Fruit fly (Drosophila melanogaster): ENCODE results near the gene Tig.
A peak's percentile ranks its signal among the peaks of the same experiment; 100 is the strongest.

- TF ChIP-seq pdm3 (GFP tag; optimal IDR thresholded peaks at IDR 0.05): no peak
- no peak for TF ChIP-seq Hr4 (GFP tag; optimal IDR thresholded peaks at IDR 0.05)
- TF ChIP-seq CG11762 (GFP tag; optimal IDR thresholded peaks at IDR 0.05; ENCODE audit: insufficient read depth): no peak
- no peak for TF ChIP-seq dsx (GFP tag; optimal IDR thresholded peaks at IDR 0.05; ENCODE audit: poor library complexity, severe bottlenecking)
- peak; percentile 0 for TF ChIP-seq Hr39 (GFP tag; optimal IDR thresholded peaks at IDR 0.05)
- TF ChIP-seq Sox14 (GFP tag; optimal IDR thresholded peaks at IDR 0.05): no peak
- no peak for TF ChIP-seq CG9139 (GFP tag; optimal IDR thresholded peaks at IDR 0.05)
Measured at dm6 chr2L:6379197-6379596, 43.9 kb downstream of the Tig start.

Data from whole organism, prepupa.